Worm (Caenorhabditis elegans) whole organism, L4/young adult: ENCODE results near the gene F56D5.3.

Experiments
- dao-5 ChIP-seq: sonication (generic microtip); optimal IDR thresholded peaks from 2 replicates; lab custom pipeline; 2016; ENCODE audit warnings: missing genotype, missing genetic modification characterization, moderate library complexity, missing compliant biosample characterization
- him-1 ChIP-seq: sonication (generic microtip); optimal IDR thresholded peaks from 2 replicates; lab custom pipeline; 2016; ENCODE audit warnings: missing genotype, missing genetic modification reagents, missing genetic modification characterization, missing compliant biosample characterization

- no peak for TF ChIP-seq him-1 (tag; lab: Kevin White, UChicago)
- no peak for TF ChIP-seq dao-5 (tag; lab: Kevin White, UChicago)
Observed at ce11 chrIV:9376550-9376949, 20.8 kb upstream of the F56D5.3 start.
